Worm (Caenorhabditis elegans): ENCODE results near the gene str-93.

str-93 gene

DNA sequence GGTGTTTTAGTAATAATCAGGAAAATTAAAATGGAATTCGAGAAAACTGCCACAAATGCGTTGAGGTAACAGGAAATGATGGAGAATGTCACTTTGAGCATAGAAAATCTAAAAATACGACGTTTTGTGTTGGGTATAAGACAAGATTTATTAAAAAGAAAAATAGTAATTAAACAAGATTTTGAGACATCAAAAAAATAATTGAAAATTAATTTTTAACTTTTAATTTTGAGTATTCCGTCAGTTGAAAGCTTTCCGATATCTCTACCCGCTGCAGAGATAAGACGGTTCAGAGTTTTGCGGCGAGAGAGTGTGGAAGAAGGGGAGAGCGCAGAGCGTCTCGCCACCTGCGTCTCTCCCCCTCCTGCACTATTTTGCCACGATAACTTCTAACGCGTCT is at the start of gene str-93:
str-93 (minus strand) TSS at position 101 of the 400 bp plus-strand sequence.
- TF ChIP-seq unc-62 (GFP tag; optimal IDR thresholded peaks at IDR 0.05): no peak

DNA sequence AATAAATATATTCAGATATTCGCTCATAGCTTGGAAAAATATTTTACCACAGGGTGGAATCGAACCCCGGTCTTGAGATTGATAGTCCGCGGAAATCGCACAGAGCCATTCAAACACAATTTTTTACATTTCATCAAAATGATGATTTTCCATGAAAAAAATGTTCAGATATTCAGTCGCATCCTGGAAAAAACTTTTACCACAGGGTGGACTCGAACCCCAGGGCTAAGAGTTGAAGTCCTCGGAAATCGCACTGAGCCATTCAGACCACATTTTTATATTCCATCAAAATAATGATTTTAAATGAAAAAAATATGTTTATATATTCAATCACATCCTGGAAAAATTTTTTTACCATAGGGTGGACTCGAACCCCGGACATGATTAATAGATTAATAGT is 49.3 kb upstream of the str-93 start:
- no peak for TF ChIP-seq unc-62 (GFP tag; optimal IDR thresholded peaks at IDR 0.05)

DNA sequence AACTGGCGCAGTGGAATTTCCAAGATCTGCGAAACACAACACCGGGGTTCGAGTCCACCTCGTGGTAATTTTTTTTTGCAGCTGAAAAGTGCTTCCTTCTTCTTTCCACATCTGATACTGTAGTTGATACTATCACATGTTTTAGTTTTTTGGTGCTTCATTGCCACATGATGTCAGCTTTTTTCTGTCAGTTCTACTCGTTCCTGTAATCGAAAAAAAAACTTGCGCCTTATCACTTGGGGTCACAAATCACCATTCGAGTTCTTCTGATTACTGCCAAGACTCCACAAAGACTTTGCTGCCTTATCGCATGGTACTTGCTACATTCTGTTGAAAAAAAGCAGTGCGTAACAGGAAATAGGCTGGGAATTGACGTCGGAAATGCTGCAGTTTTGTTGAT is 48.5 kb upstream of the str-93 start:
- no peak for TF ChIP-seq unc-62 (GFP tag; optimal IDR thresholded peaks at IDR 0.05)

DNA sequence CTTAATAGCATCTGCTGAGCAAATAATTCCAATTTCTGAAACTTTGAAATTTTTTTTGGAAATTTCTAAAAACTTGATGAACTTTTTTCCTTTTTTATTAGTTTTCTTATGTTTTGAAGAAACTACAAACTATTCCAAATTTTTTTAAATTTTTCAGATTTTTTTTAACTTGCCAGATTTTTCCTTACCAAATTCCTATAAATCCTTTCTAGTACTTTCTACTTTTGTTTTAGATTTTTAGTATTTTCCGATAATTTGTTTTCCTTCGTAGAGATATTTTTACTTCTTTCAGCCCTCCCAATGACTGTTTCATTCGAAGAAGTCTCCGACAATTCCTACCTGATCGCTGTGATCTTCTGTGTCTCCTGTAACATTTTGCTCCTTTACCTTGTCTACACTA is 45.4 kb upstream of the str-93 start, which contains the start of gene str-77:
str-77 (plus strand) TSS at position 301 of the 400 bp plus-strand sequence.
- TF ChIP-seq unc-62 (GFP tag; optimal IDR thresholded peaks at IDR 0.05): no peak

DNA sequence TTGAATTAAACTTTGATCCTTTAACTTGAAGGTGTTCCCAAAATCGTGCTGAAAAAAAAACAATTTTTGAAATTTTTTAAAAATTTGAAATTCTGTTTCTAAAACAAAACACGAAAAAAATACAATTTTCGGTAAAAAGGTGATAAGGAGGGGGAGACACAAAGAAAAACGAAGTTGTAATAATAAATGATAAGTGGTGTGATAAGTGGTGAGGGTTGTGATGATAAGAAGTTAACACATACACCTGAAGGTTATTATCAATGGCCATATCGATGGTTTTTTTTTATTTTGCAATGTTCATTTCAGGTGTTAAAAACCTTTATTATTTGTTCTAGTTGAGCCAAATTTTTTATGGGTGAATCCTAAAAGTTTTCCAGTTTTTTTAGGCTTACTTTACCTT is 41.1 kb upstream of the str-93 start, which contains the start of gene twk-33:
twk-33 (minus strand) TSS at position 48 of the 400 bp plus-strand sequence.
- no peak for TF ChIP-seq unc-62 (GFP tag; optimal IDR thresholded peaks at IDR 0.05)

DNA sequence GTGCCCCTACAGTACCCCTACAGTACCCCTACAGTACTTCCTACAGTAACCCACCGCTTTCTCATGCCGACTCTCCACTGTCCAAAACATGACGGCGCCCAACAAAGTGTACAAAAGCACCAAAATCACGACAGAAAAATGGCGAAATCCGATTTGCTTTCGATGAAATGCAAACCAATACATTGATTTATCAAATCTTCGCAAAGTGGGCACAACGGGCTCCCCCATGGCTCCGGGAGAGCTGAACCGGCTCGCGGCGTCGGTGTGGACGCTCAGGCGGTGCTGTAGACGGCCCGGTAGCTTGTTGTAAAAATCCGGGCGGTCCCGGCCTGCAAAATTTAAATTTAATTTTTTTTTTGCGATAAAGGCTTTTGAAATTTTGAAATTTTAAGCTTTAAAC is 39.1 kb upstream of the str-93 start:
- TF ChIP-seq unc-62 (GFP tag; optimal IDR thresholded peaks at IDR 0.05): no peak

DNA sequence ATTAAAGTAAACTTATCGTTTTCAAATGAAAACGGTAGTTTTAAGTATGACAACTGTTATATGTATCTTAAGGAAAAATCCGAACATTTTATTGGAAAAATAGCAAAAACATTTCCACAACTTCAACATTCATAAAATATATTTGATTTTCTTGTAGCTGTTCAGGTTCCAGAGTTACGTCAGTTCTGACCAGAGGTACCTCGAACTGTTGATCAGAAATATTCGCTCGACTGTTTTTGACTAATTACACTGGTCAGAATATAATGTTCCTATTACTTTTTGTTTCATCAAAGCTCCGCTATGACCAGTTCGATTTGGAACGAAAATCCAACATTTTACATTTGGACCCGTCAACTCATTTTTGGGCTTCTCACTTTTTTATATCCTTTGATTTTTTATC is 33.8 kb upstream of the str-93 start, which contains the start of gene srh-31:
srh-31 (plus strand) TSS at position 301 of the 400 bp plus-strand sequence.
- TF ChIP-seq unc-62 (GFP tag; optimal IDR thresholded peaks at IDR 0.05): no peak

DNA sequence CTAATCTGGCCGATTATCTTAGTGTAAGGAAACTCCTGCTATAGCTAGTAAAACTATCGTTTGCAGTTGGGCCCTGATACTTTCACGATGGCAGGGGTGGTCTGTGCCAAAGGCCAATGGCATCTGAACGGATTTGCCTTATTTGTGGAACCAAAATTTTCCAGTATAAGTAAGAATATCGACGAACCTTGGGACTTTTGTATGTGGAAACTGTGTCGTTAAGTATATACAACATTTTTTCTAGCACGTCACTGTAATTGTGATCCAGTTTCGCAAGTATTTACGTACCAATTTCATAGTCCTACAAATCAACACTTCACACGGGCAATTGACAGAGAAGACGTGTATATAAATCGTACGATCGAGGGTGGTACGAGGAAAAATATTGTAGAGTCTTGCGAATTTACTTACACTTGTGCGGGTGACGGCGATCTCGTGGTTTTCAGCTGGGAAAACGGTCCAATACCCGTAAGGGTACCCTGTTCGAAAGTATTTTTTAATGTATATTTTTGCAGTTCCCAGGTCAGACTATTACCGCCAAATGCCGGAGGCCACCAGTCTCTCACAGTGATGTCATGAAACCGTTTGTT is 33.1 kb upstream of the str-93 start:
- no peak for TF ChIP-seq unc-62 (GFP tag; optimal IDR thresholded peaks at IDR 0.05)

DNA sequence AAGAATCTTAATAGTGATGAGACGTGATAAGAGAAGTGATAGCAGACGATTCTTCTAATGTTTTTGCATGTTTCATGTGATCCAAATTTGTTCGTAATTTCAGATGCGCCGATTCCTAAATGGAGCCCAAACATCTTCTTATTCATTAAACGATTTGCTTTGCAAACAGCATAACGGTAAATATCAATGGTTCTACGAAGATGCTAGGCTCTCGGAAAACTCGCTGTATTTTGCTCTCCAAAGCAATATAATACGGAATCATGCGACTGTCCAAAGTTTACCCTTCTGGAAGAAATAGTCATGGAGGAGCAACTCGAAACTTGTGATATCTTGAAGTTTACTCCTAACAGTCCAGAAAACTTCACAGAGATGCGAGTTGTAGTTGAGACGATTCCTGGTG is 32.6 kb upstream of the str-93 start, which contains the start of gene W06D12.6:
W06D12.6 (plus strand) TSS at position 301 of the 400 bp plus-strand sequence.
- TF ChIP-seq unc-62 (GFP tag; optimal IDR thresholded peaks at IDR 0.05): no peak

DNA sequence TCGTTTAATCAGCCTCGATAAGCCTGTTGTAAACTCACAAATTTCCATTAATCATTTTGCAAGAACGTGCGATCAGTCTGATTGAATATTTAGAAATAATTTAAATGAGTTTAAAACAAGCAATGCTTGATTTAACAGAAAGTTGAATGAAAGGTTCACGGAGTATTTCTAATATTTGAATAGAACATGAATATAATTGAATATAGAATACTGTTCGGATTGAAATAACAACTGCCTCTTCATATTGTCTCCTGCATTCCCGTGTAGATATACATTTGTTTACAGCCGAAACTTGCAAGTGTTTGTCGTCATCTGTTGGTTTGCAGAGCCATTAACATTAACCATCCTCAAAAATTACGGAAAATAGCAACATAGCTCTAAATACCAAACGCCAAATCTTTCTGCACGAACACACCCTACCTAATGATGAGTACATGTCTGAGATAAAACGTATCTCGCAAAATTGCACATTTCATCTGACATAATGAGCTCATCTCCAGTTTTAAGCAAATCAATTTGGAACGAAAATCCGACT is 27.6 kb upstream of the str-93 start, which contains the start of the genes Y26G10.5 and srh-32:
Y26G10.5 (minus strand) TSS at position 101 of the 535 bp plus-strand sequence.
srh-32 (plus strand) TSS at position 485 of the 535 bp plus-strand sequence.
- no peak for TF ChIP-seq unc-62 (GFP tag; optimal IDR thresholded peaks at IDR 0.05)

DNA sequence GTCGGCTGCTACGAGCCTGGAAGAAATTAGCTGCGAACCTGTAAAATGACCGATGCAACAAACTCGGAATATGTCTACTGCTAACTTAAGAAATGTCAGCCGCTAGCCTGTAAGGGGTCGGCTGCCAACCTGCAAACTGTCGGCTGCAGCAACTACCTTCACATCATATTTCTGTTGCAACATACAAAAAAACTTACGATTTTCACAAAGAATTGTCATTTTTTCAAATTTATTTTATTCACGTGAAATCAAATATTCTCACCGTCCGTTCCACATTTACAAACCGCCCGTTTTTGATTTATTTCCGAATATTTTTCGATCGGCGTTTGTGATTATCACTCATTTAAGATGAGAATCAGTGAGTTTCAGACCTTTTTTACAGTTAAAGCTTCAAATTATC is 26.4 kb upstream of the str-93 start, which contains the start of gene Y26G10.6:
Y26G10.6 (plus strand) TSS at position 301 of the 400 bp plus-strand sequence.
- TF ChIP-seq unc-62 (GFP tag; optimal IDR thresholded peaks at IDR 0.05): no peak

DNA sequence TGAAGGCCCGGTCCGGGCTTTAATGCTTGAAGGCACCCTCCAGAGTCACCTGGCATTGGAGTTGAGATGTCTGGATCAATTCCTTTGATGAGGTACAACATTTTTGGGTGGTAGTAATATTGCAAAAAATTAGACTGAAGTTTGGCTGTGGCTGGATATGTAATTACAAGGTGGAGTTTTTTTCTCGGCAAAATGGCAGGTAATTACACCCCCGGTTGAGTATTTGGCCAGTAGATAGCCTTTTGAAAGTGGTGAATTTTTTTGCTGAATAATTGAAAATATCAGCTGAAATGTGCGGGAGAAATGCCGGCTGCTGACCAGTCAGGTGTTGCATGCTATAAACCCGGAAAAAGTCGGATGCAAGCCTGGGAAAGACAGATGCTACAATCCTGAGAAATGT is 25.9 kb upstream of the str-93 start, which contains the start of gene Y26G10.4:
Y26G10.4 (minus strand) TSS at position 101 of the 400 bp plus-strand sequence.
- no peak for TF ChIP-seq unc-62 (GFP tag; optimal IDR thresholded peaks at IDR 0.05)

DNA sequence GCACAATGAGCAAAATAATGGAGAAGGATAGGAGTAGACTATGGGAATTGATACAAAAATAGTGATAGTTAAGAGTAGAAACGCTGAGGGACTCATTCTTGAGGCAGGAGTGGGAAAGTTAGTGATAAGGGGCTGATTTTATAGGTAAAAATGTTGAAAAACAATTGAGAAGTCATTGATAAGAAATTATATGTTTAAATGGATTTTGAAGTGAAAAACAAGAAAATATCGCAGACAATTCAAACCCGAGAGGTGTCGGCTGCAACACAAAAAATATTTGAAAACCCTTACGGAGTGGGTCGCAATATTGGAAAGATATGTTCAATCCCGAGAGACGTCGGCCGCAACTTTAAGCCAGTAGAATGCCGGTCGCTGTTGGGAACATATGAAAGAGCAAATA is 23.5 kb upstream of the str-93 start, which contains the start of gene spp-29:
spp-29 (minus strand) TSS at position 101 of the 400 bp plus-strand sequence.
- TF ChIP-seq unc-62 (GFP tag; optimal IDR thresholded peaks at IDR 0.05): no peak

DNA sequence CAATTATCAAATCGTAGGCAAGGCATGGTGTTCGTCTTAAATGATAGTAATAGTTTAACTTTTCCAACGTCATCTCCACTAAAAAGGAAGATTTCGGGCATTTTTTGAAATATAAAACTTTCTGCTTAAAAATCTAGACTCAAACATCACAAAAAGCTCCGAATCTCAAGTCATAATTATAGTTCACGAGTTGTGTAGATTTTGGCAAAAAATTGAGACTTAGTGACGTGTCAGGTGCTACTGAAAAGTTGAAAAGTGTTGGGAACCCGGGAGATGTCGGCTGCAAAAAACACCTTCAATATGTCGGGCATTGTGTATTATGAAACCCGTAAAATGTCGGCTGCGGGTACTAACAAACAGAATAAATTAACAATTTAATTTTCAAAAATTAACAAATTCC is 22.6 kb upstream of the str-93 start, which contains the start of gene Y26G10.1:
Y26G10.1 (minus strand) TSS at position 101 of the 400 bp plus-strand sequence.
- TF ChIP-seq unc-62 (GFP tag; optimal IDR thresholded peaks at IDR 0.05): no peak

DNA sequence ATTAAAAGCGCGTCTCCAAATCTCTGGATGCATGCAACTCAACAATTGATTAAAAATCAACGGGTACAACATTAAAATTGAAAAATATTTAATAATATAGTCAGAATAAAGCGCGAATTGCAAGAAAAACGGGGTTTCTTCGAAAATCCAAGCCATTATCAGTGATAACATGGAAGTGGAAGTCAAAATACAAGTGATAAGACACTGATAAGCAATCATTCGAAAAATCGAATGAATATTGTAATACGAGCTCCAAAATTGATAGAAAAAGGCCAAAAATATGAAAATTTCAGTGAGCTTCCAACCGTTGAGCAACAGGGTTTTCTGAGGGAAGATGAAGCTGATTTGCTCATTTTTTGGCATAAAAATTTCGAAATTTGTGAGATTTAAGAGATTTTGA is 21.0 kb upstream of the str-93 start:
- TF ChIP-seq unc-62 (GFP tag; optimal IDR thresholded peaks at IDR 0.05): no peak

DNA sequence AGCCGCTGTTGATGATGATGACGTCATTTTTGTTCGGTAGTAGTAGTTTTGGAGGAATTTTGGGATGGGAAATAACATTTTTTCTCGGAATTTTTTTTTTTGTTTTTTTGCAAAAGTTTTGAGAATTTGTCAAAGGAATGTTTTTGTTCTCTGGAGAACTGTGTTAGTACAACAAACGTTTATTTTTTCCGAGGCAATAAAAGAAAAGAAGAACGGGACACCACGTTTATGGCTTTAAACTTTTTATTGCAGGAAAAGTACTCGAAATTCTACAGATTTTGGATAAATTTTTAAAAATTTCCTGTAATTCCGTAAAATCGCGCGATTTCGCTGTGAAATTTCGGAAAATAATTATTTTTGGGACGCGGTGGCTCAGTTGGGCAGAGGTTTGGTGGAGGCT is 17.7 kb upstream of the str-93 start, which contains the start of gene F59A1.13:
F59A1.13 (minus strand) TSS at position 101 of the 400 bp plus-strand sequence.
- TF ChIP-seq unc-62 (GFP tag; optimal IDR thresholded peaks at IDR 0.05): no peak

DNA sequence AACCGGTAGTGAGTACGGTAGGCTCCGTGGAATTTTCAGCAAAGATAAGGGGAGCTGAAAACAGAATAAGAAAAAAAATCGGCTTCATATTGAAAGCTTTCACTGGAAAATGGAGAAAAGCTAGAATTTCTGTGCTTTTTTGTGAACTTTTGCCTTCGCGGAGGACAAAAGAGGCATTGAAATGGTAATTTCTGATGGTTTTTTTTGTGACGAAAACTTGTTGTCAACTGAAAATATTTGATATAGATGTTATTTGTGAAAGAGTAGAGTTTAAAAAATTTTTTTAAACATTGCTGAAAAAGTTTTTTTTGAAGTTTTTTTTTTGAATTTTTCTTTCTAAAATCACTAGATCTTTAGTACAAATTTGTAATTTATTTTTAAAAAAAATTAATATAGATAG is 13.6 kb upstream of the str-93 start, which contains the start of gene F59A1.18:
F59A1.18 (minus strand) TSS at position 101 of the 400 bp plus-strand sequence.
- TF ChIP-seq unc-62 (GFP tag; optimal IDR thresholded peaks at IDR 0.05): no peak
